Worm (Caenorhabditis elegans): Measurements from ENCODE around the gene egas-2.

ce11 chrV:18638367-18638873 is 11.7 kb upstream of the egas-2 start, which contains the start of gene col-42:
- TF ChIP-seq flt-1 (GFP tag; IDR thresholded peaks at IDR 0.05) (no peak), klf-2 (GFP tag; conservative IDR thresholded peaks at IDR 0.05) (no peak), tab-1 (GFP tag; IDR thresholded peaks at IDR 0.05) (no peak), cog-1 (tag; optimal IDR thresholded peaks at IDR 0.05) (no peak), ref-1 (GFP tag; conservative IDR thresholded peaks at IDR 0.05) (no peak)
